Worm (Caenorhabditis elegans): ENCODE data around the gene srh-61.

DNA sequence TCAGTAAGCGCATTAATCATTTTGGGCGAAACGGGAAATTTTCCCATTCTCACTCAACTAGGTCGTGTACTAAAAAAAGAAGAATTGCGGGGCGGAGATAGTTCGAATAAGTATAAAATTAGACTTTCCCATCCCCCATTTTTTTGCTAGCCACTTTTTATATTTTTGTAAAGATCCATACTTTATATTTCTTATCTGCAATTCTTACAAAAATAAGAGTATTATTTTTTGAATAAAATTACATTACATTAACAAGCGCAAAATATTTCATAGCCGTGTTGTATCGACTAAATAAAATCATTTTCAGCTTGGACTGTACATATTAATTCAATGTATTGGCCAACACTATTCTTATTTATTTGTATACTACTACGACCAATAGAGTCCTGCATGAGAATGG is 39.4 kb upstream of the srh-61 start, which contains the start of gene F49C5.11:
- no peak for TF ChIP-seq fkh-10 (GFP tag; optimal IDR thresholded peaks at IDR 0.05)
- no peak for TF ChIP-seq ceh-82 (tag; optimal IDR thresholded peaks at IDR 0.05)
- TF ChIP-seq skn-1 (tag; optimal IDR thresholded peaks at IDR 0.05) = no peak
- no peak for TF ChIP-seq daf-16 (GFP tag; optimal IDR thresholded peaks at IDR 0.05)
- TF ChIP-seq daf-16 (tag; optimal IDR thresholded peaks at IDR 0.05) = no peak
- TF ChIP-seq spr-3 (GFP tag; optimal IDR thresholded peaks at IDR 0.05) = no peak
- no peak for TF ChIP-seq nhr-77 (tag; optimal IDR thresholded peaks at IDR 0.05)
- TF ChIP-seq mep-1 (tag; optimal IDR thresholded peaks at IDR 0.05) = no peak
- TF ChIP-seq dve-1 (tag; optimal IDR thresholded peaks at IDR 0.05; ENCODE audit: insufficient read depth) = no peak
- TF ChIP-seq zip-2 (tag; optimal IDR thresholded peaks at IDR 0.05) = no peak
- no peak for TF ChIP-seq egl-27 (tag; optimal IDR thresholded peaks at IDR 0.05)
- no peak for TF ChIP-seq dpl-1 (GFP tag; optimal IDR thresholded peaks at IDR 0.05)
- TF ChIP-seq aha-1 (tag) = no peak
- TF ChIP-seq daf-19 (GFP tag; conservative IDR thresholded peaks at IDR 0.05) = no peak
- no peak for TF ChIP-seq mxl-2 (GFP tag; conservative IDR thresholded peaks at IDR 0.05)

Measured in whole organism, L4 larva.